Fruit fly (Drosophila melanogaster): ENCODE measurements around the gene Dbct.

The Dbct gene

DNA sequence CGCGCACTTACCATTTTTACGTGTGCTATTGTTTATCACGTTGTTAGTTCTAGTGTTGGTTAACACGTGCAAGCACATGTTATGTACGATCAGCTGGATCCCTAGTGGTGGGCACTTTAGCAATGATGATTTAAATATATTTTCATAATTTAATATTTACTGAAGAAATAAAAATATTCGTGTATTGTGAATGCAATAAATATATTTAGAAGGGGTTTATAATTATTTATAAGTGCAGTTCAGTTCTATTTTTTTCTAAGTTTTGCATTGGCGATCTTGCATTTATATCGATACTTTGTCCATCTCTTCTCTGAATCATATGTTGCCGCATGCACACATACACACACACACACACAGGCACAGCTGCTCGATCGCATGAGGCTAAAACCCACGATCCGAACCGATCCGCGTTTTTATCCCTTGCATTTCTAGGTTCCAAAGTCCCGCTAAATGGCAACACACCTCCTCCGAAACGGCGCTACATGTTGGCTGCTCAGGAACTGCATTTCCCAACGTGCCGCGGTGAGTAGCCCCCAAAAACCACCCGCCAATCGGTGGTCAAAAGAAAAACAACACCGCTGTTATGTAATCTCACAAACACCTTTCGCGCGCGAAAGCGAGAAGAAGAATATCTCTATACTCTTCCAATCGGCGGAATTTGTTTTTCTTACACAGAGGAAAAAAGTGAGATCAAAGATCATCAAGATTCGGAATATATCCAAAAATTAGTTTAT lies at the start of gene Dbct, which contains the start of gene CG15027 (continued):
- TF ChIP-seq az2 (GFP tag; optimal IDR thresholded peaks at IDR 0.05) (peak; percentile 44), CG11093 (GFP tag; IDR thresholded peaks at IDR 0.05) (0 out of 3 replicates have a peak, but pooled peaks have one; percentile 33), CG11723 (GFP tag; optimal IDR thresholded peaks at IDR 0.05) (peak; percentile 32), Lpt (GFP tag; optimal IDR thresholded peaks at IDR 0.05) (no peak), CG1832 (GFP tag; optimal IDR thresholded peaks at IDR 0.05) (peak; percentile 69), CTCF (GFP tag; optimal IDR thresholded peaks at IDR 0.05) (no peak), usp (GFP tag; optimal IDR thresholded peaks at IDR 0.05) (no peak), Atf3 (GFP tag; optimal IDR thresholded peaks at IDR 0.05) (no peak), ttk (GFP tag; IDR thresholded peaks at IDR 0.05) (peak; percentile 46), ATbp (GFP tag; optimal IDR thresholded peaks at IDR 0.05) (peak; percentile 19), z (GFP tag; IDR thresholded peaks at IDR 0.05) (no peak), CG17361 (GFP tag; IDR thresholded peaks at IDR 0.05) (peak; percentile 61), CG13296 (GFP tag; optimal IDR thresholded peaks at IDR 0.05) (peak; percentile 38), Hr3 (GFP tag; optimal IDR thresholded peaks at IDR 0.05) (peak; percentile 55), CG16779 (GFP tag; IDR thresholded peaks at IDR 0.05) (no peak), mam (GFP tag; optimal IDR thresholded peaks at IDR 0.05) (peak; percentile 5), fu2 (GFP tag; optimal IDR thresholded peaks at IDR 0.05) (no peak), klu (GFP tag; IDR thresholded peaks at IDR 0.05) (peak; percentile 33; the same call in 1 of the 2 replicates), NFAT (GFP tag; IDR thresholded peaks at IDR 0.05) (peak; percentile 22; the same call in 1 of the 2 replicates), kah (GFP tag; optimal IDR thresholded peaks at IDR 0.05) (peak; percentile 30), sr (GFP tag; IDR thresholded peaks at IDR 0.05) (no peak), CG9932 (GFP tag; IDR thresholded peaks at IDR 0.05) (peak; percentile 82), Camta (GFP tag; optimal IDR thresholded peaks at IDR 0.05) (no peak), CG4404 (GFP tag; IDR thresholded peaks at IDR 0.05) (peak; percentile 59), CG17829 (tag; optimal IDR thresholded peaks at IDR 0.05) (peak; percentile 76), maf-S (GFP tag; optimal IDR thresholded peaks at IDR 0.05) (no peak), toy (GFP tag; IDR thresholded peaks at IDR 0.05) (0 out of 2 replicates have a peak, but pooled peaks have one; percentile 15), CG30403 (GFP tag; optimal IDR thresholded peaks at IDR 0.05) (peak; percentile 76), tio (GFP tag; optimal IDR thresholded peaks at IDR 0.05) (peak; percentile 24), gfzf (GFP tag; optimal IDR thresholded peaks at IDR 0.05) (no peak), da (GFP tag; optimal IDR thresholded peaks at IDR 0.05) (no peak), CG3847 (GFP tag; IDR thresholded peaks at IDR 0.05) (peak; percentile 71), pan (optimal IDR thresholded peaks at IDR 0.05) (no peak), pan (GFP tag; optimal IDR thresholded peaks at IDR 0.05 in 1 of 2, IDR thresholded peaks at IDR 0.05 in 1 of 2) (peak in 1 of 2 experiments; percentile 73), pfk (GFP tag; optimal IDR thresholded peaks at IDR 0.05) (no peak), E2f2 (GFP tag; IDR thresholded peaks at IDR 0.05) (peak; percentile 22; the same call in 1 of the 2 replicates), CG8359 (GFP tag; optimal IDR thresholded peaks at IDR 0.05; ENCODE audit: borderline replicate concordance) (no peak), nerfin-2 (GFP tag; IDR thresholded peaks at IDR 0.05; ENCODE audit: partially characterized antibody) (no peak), HLHmδ (GFP tag; optimal IDR thresholded peaks at IDR 0.05) (no peak), CG9609 (GFP tag; optimal IDR thresholded peaks at IDR 0.05) (peak; percentile 17), Nf-YB (GFP tag; optimal IDR thresholded peaks at IDR 0.05) (peak; percentile 45), GATAe (GFP tag; conservative IDR thresholded peaks at IDR 0.05) (no peak), Med (GFP tag) (peak; percentile 69), dmrt99B (tag; optimal IDR thresholded peaks at IDR 0.05) (peak; percentile 52), CG3163 (GFP tag; optimal IDR thresholded peaks at IDR 0.05) (no peak), repo (GFP tag; optimal IDR thresholded peaks at IDR 0.05) (no peak), wdn (GFP tag; IDR thresholded peaks at IDR 0.05) (0 out of 2 replicates have a peak, but pooled peaks have one; percentile 30), bsh (GFP tag; optimal IDR thresholded peaks at IDR 0.05) (peak in 1 of 2 experiments; percentile 69), CG14965 (GFP tag; optimal IDR thresholded peaks at IDR 0.05; ENCODE audit: borderline replicate concordance) (no peak), CG12219 (GFP tag; optimal IDR thresholded peaks at IDR 0.05) (no peak), Xbp1 (GFP tag; optimal IDR thresholded peaks at IDR 0.05) (peak; percentile 69)

Measured in whole organism, embryonic.